Worm (Caenorhabditis elegans) whole organism, L4/young adult: Measurements from ENCODE around the gene T19C4.1.

Source experiments
- dao-5 ChIP-seq: sonication (generic microtip); optimal IDR thresholded peaks from 2 replicates; lab custom pipeline; 2016; ENCODE audit warnings: missing genotype, missing genetic modification characterization, moderate library complexity, missing compliant biosample characterization
- him-1 ChIP-seq: sonication (generic microtip); optimal IDR thresholded peaks from 2 replicates; lab custom pipeline; 2016; ENCODE audit warnings: missing genotype, missing genetic modification reagents, missing genetic modification characterization, missing compliant biosample characterization

ce11 chrV:11144694-11145093 is 4.8 kb upstream of the T19C4.1 start, which contains the start of gene C06H2.7:
- TF ChIP-seq dao-5 (no peak), him-1 (no peak)
